In genomic region chrIII:3953235-3953634, ce11 we compare ENCODE assay signal across 7 worm cellular contexts.
TF ChIP-seq lines count a peak whose summit lies in the region.

No protein-coding gene starts in this region.

TF ChIP-seq in whole organism, L1 larva, 84 proteins besides CTCF, POLR2A, EP300 and RAD21 (continues in another document):
- TF ChIP-seq egl-27 (tag; optimal IDR thresholded peaks at IDR 0.05; lab: Kevin White, UChicago), result no peak
- peak; percentile 12 for TF ChIP-seq pax-3 (tag; optimal IDR thresholded peaks at IDR 0.05; lab: Kevin White, UChicago)
- no peak for TF ChIP-seq lin-13 (GFP tag; optimal IDR thresholded peaks at IDR 0.05; lab: Kevin White, UChicago)
- no peak; the same call in 1 of the 2 replicates for TF ChIP-seq isw-1 (GFP tag; IDR thresholded peaks at IDR 0.05; lab: Robert Waterston, UW)
- no peak for TF ChIP-seq nhr-84 (tag; optimal IDR thresholded peaks at IDR 0.05; lab: Kevin White, UChicago)
- peak; percentile 40 to 69 for TF ChIP-seq efl-1 (optimal IDR thresholded peaks at IDR 0.05; lab: Kevin White, UChicago)
- peak in 1 of 2 experiments; percentile 94 for TF ChIP-seq efl-1 (GFP tag; optimal IDR thresholded peaks at IDR 0.05 in 1 of 2; lab: Kevin White, UChicago)
- TF ChIP-seq snpc-4 (tag; optimal IDR thresholded peaks at IDR 0.05; lab: Kevin White, UChicago), result peak; percentile 18
- peak; percentile 40 for TF ChIP-seq nhr-19 (GFP tag; conservative IDR thresholded peaks at IDR 0.05; lab: Robert Waterston, UW)
- no peak for TF ChIP-seq fkh-4 (tag; optimal IDR thresholded peaks at IDR 0.05; lab: Kevin White, UChicago; ENCODE audit: borderline replicate concordance)
- no peak for TF ChIP-seq aha-1 (tag; optimal IDR thresholded peaks at IDR 0.05; lab: Kevin White, UChicago)
- no peak for TF ChIP-seq hpl-2 (GFP tag; optimal IDR thresholded peaks at IDR 0.05; lab: Kevin White, UChicago)
- TF ChIP-seq sox-4 (tag; optimal IDR thresholded peaks at IDR 0.05; lab: Kevin White, UChicago), result no peak

TF ChIP-seq in whole organism, L2 larva, 48 proteins besides CTCF, POLR2A, EP300 and RAD21 (continues in another document):
- TF ChIP-seq unc-55 (GFP tag; optimal IDR thresholded peaks at IDR 0.05; lab: Kevin White, UChicago) (peak; percentile 40), fos-1 (tag; optimal IDR thresholded peaks at IDR 0.05; lab: Kevin White, UChicago) (peak; percentile 23), sma-9 (GFP tag; optimal IDR thresholded peaks at IDR 0.05; lab: Kevin White, UChicago) (peak; percentile 89), sma-9 (tag; optimal IDR thresholded peaks at IDR 0.05; lab: Kevin White, UChicago) (no peak), F13H6.1 (tag; optimal IDR thresholded peaks at IDR 0.05; lab: Kevin White, UChicago) (peak; percentile 66), egl-27 (tag; optimal IDR thresholded peaks at IDR 0.05; lab: Kevin White, UChicago) (peak; percentile 51), crh-2 (tag; optimal IDR thresholded peaks at IDR 0.05; lab: Kevin White, UChicago) (peak; percentile 0), nhr-21 (tag; optimal IDR thresholded peaks at IDR 0.05; lab: Kevin White, UChicago) (peak; percentile 72), ZK546.5 (tag; optimal IDR thresholded peaks at IDR 0.05; lab: Kevin White, UChicago) (no peak), elt-3 (tag; optimal IDR thresholded peaks at IDR 0.05; lab: Kevin White, UChicago) (no peak), elt-1 (tag; optimal IDR thresholded peaks at IDR 0.05; lab: Kevin White, UChicago) (no peak), R02D3.7 (tag; optimal IDR thresholded peaks at IDR 0.05; lab: Kevin White, UChicago) (no peak), zag-1 (tag; optimal IDR thresholded peaks at IDR 0.05; lab: Kevin White, UChicago) (no peak), sma-3 (GFP tag; optimal IDR thresholded peaks at IDR 0.05; lab: Kevin White, UChicago) (peak; percentile 30)

TF ChIP-seq in whole organism, L3 larva, 47 proteins besides CTCF, POLR2A, EP300 and RAD21 (continues in another document):
- TF ChIP-seq lsy-12 (tag; optimal IDR thresholded peaks at IDR 0.05; lab: Kevin White, UChicago), result peak; percentile 33
- TF ChIP-seq ZK546.5 (tag; optimal IDR thresholded peaks at IDR 0.05; lab: Kevin White, UChicago), result no peak
- TF ChIP-seq snpc-4 (tag; optimal IDR thresholded peaks at IDR 0.05; lab: Kevin White, UChicago), result no peak
- peak; percentile 74 for TF ChIP-seq nhr-23 (tag; optimal IDR thresholded peaks at IDR 0.05; lab: Kevin White, UChicago)
- TF ChIP-seq nhr-11 (tag; optimal IDR thresholded peaks at IDR 0.05; lab: Kevin White, UChicago), result no peak
- TF ChIP-seq ceh-28 (tag; optimal IDR thresholded peaks at IDR 0.05; lab: Kevin White, UChicago), result peak; percentile 69
- TF ChIP-seq pha-4 (tag; optimal IDR thresholded peaks at IDR 0.05; lab: Kevin White, UChicago), result peak; percentile 39
- TF ChIP-seq nhr-76 (tag; optimal IDR thresholded peaks at IDR 0.05; lab: Kevin White, UChicago), result no peak
- no peak for TF ChIP-seq ceh-9 (tag; optimal IDR thresholded peaks at IDR 0.05; lab: Kevin White, UChicago)
- TF ChIP-seq elt-1 (tag; optimal IDR thresholded peaks at IDR 0.05; lab: Kevin White, UChicago), result peak; percentile 84
- no peak for TF ChIP-seq ztf-11 (tag; optimal IDR thresholded peaks at IDR 0.05; lab: Kevin White, UChicago)
- TF ChIP-seq skn-1 (tag; optimal IDR thresholded peaks at IDR 0.05; lab: Kevin White, UChicago), result no peak
- TF ChIP-seq elt-2 (tag; optimal IDR thresholded peaks at IDR 0.05; lab: Kevin White, UChicago), result peak; percentile 26
- TF ChIP-seq sea-2 (GFP tag; optimal IDR thresholded peaks at IDR 0.05; lab: Kevin White, UChicago), result no peak

TF ChIP-seq in whole organism, L4 larva, 104 proteins besides CTCF, POLR2A, EP300 and RAD21 (continues in another document):
- TF ChIP-seq lin-1 (GFP tag; IDR thresholded peaks at IDR 0.05; lab: Robert Waterston, UW) (no peak), lin-38 (GFP tag; IDR thresholded peaks at IDR 0.05; lab: Robert Waterston, UW) (no peak), nhr-48 (tag; optimal IDR thresholded peaks at IDR 0.05; lab: Kevin White, UChicago) (peak; percentile 93), ZK546.5 (tag; optimal IDR thresholded peaks at IDR 0.05; lab: Kevin White, UChicago) (no peak), R02D3.7 (tag; optimal IDR thresholded peaks at IDR 0.05; lab: Kevin White, UChicago) (no peak), nhr-77 (tag; optimal IDR thresholded peaks at IDR 0.05; lab: Kevin White, UChicago) (peak; percentile 57), daf-8 (GFP tag; IDR thresholded peaks at IDR 0.05; lab: Robert Waterston, UW) (no peak), F10B5.3 (tag; optimal IDR thresholded peaks at IDR 0.05; lab: Kevin White, UChicago) (no peak), unc-39 (tag; optimal IDR thresholded peaks at IDR 0.05; lab: Kevin White, UChicago) (no peak), D1046.2 (GFP tag; IDR thresholded peaks at IDR 0.05; lab: Robert Waterston, UW) (no peak; the same call in 1 of the 2 replicates), php-3 (GFP tag; IDR thresholded peaks at IDR 0.05; lab: Robert Waterston, UW) (no peak), fos-1 (tag; optimal IDR thresholded peaks at IDR 0.05; lab: Kevin White, UChicago) (no peak), lin-39 (tag; optimal IDR thresholded peaks at IDR 0.05; lab: Kevin White, UChicago) (peak; percentile 63), aly-2 (tag; optimal IDR thresholded peaks at IDR 0.05; lab: Kevin White, UChicago) (no peak), spr-3 (GFP tag; optimal IDR thresholded peaks at IDR 0.05; lab: Kevin White, UChicago) (no peak)

TF ChIP-seq in whole organism, late embryonic, 69 proteins besides CTCF, POLR2A, EP300 and RAD21:
- TF ChIP-seq tbx-2 (tag; optimal IDR thresholded peaks at IDR 0.05; lab: Kevin White, UChicago) (peak; percentile 7), nfya-1 (tag; optimal IDR thresholded peaks at IDR 0.05; lab: Kevin White, UChicago) (peak; percentile 54), ceh-31 (tag; optimal IDR thresholded peaks at IDR 0.05; lab: Kevin White, UChicago) (peak; percentile 40), unc-55 (GFP tag; optimal IDR thresholded peaks at IDR 0.05; lab: Kevin White, UChicago) (peak; percentile 59), hlh-30 (tag; optimal IDR thresholded peaks at IDR 0.05; lab: Kevin White, UChicago; ENCODE audit: insufficient read depth) (peak; percentile 33), ceh-18 (tag; optimal IDR thresholded peaks at IDR 0.05; lab: Kevin White, UChicago) (peak; percentile 30), fax-1 (tag; optimal IDR thresholded peaks at IDR 0.05; lab: Kevin White, UChicago) (no peak), K09A11.1 (tag; optimal IDR thresholded peaks at IDR 0.05; lab: Kevin White, UChicago; ENCODE audit: insufficient read depth) (no peak), rnt-1 (tag; optimal IDR thresholded peaks at IDR 0.05; lab: Kevin White, UChicago) (peak; percentile 24)

TF ChIP-seq in whole organism, mixed stage, embryonic, 35 proteins besides CTCF, POLR2A, EP300 and RAD21:
- no peak for TF ChIP-seq tbx-8 (GFP tag; optimal IDR thresholded peaks at IDR 0.05; lab: Kevin White, UChicago)
- peak; percentile 18 for TF ChIP-seq unc-120 (tag; optimal IDR thresholded peaks at IDR 0.05; lab: Kevin White, UChicago; ENCODE audit: poor library complexity, severe bottlenecking)
- no peak for TF ChIP-seq zip-8 (tag; optimal IDR thresholded peaks at IDR 0.05; lab: Kevin White, UChicago)
- TF ChIP-seq ceh-83 (GFP tag; optimal IDR thresholded peaks at IDR 0.05; lab: Kevin White, UChicago), result no peak
- no peak for TF ChIP-seq nhr-12 (tag; optimal IDR thresholded peaks at IDR 0.05; lab: Kevin White, UChicago)
- TF ChIP-seq unc-39 (tag; optimal IDR thresholded peaks at IDR 0.05; lab: Kevin White, UChicago), result no peak
- peak; percentile 27 for TF ChIP-seq unc-62 (GFP tag; optimal IDR thresholded peaks at IDR 0.05; lab: Kevin White, UChicago)
- peak; percentile 62 for TF ChIP-seq ces-1 (GFP tag; optimal IDR thresholded peaks at IDR 0.05; lab: Kevin White, UChicago)
- TF ChIP-seq ceh-39 (tag; optimal IDR thresholded peaks at IDR 0.05; lab: Kevin White, UChicago), result no peak
- no peak for TF ChIP-seq sem-2 (GFP tag; optimal IDR thresholded peaks at IDR 0.05; lab: Kevin White, UChicago)
- TF ChIP-seq hlh-1 (tag; optimal IDR thresholded peaks at IDR 0.05; lab: Kevin White, UChicago), result peak; percentile 21

TF ChIP-seq in whole organism, young adult, 124 proteins besides CTCF, POLR2A, EP300 and RAD21 (continues in another document):
- TF ChIP-seq hlh-26 (GFP tag; conservative IDR thresholded peaks at IDR 0.05; lab: Robert Waterston, UW), result no peak
- TF ChIP-seq ceh-79 (tag; optimal IDR thresholded peaks at IDR 0.05; lab: Kevin White, UChicago), result no peak
- TF ChIP-seq dpl-1 (GFP tag; optimal IDR thresholded peaks at IDR 0.05; lab: Kevin White, UChicago), result no peak
- peak; percentile 71 for TF ChIP-seq somi-1 (GFP tag; optimal IDR thresholded peaks at IDR 0.05; lab: Kevin White, UChicago)
- peak; percentile 57; the same call in 1 of the 2 replicates for TF ChIP-seq cebp-1 (GFP tag; IDR thresholded peaks at IDR 0.05; lab: Robert Waterston, UW)
- TF ChIP-seq cebp-1 (tag; optimal IDR thresholded peaks at IDR 0.05; lab: Kevin White, UChicago), result peak; percentile 81
- TF ChIP-seq ztf-6 (GFP tag; IDR thresholded peaks at IDR 0.05; lab: Robert Waterston, UW), result no peak
- TF ChIP-seq sptf-2 (GFP tag; optimal IDR thresholded peaks at IDR 0.05; lab: Kevin White, UChicago), result no peak
- TF ChIP-seq attf-3 (GFP tag; conservative IDR thresholded peaks at IDR 0.05; lab: Robert Waterston, UW), result 0 out of 2 replicates have a peak, but pooled peaks have one; percentile 29
- no peak for TF ChIP-seq lsy-27 (tag; optimal IDR thresholded peaks at IDR 0.05; lab: Kevin White, UChicago; ENCODE audit: borderline replicate concordance, insufficient read depth)
- TF ChIP-seq pbrm-1 (GFP tag; IDR thresholded peaks at IDR 0.05; lab: Robert Waterston, UW), result peak; percentile 35; the same call in 1 of the 2 replicates
- 0 out of 2 replicates have a peak, but pooled peaks have one; percentile 42 for TF ChIP-seq Y79H2A.3 (GFP tag; conservative IDR thresholded peaks at IDR 0.05; lab: Robert Waterston, UW)
- no peak for TF ChIP-seq tbp1 (GFP tag; optimal IDR thresholded peaks at IDR 0.05; lab: Kevin White, UChicago)
- TF ChIP-seq ceh-27 (GFP tag; optimal IDR thresholded peaks at IDR 0.05; lab: Kevin White, UChicago), result peak; percentile 38
- TF ChIP-seq lsl-1 (GFP tag; optimal IDR thresholded peaks at IDR 0.05; lab: Kevin White, UChicago), result no peak
- TF ChIP-seq ekl-4 (GFP tag; IDR thresholded peaks at IDR 0.05; lab: Robert Waterston, UW), result no peak
- no peak for TF ChIP-seq Y56A3A.18 (GFP tag; IDR thresholded peaks at IDR 0.05; lab: Robert Waterston, UW)
- TF ChIP-seq Y53G8AR.9 (GFP tag; conservative IDR thresholded peaks at IDR 0.05; lab: Robert Waterston, UW), result 0 out of 2 replicates have a peak, but pooled peaks have one; percentile 22
- TF ChIP-seq F37B4.10 (GFP tag; IDR thresholded peaks at IDR 0.05; lab: Robert Waterston, UW), result no peak
- peak; percentile 29 for TF ChIP-seq ztf-26 (tag; optimal IDR thresholded peaks at IDR 0.05; lab: Kevin White, UChicago)
- TF ChIP-seq C17E4.6 (GFP tag; IDR thresholded peaks at IDR 0.05; lab: Robert Waterston, UW), result no peak
- no peak for TF ChIP-seq lin-40 (tag; optimal IDR thresholded peaks at IDR 0.05; lab: Kevin White, UChicago)
- TF ChIP-seq snpc-4 (GFP tag; optimal IDR thresholded peaks at IDR 0.05; lab: Kevin White, UChicago), result no peak
- peak in 1 of 4 experiments; percentile 20 for TF ChIP-seq snpc-4 (tag; optimal IDR thresholded peaks at IDR 0.05; lab: Kevin White, UChicago)
